Fruit fly (Drosophila melanogaster): ENCODE measurements around the gene tal-2A.

dm6 chr3R:13793979-13794665, 18.8 kb upstream of the tal-2A start:
- TF ChIP-seq CG11902 (GFP tag; optimal IDR thresholded peaks at IDR 0.05) (peak; percentile 58), achi (GFP tag; optimal IDR thresholded peaks at IDR 0.05) (peak; percentile 67), esn (GFP tag; optimal IDR thresholded peaks at IDR 0.05) (peak; percentile 87), Met (GFP tag; optimal IDR thresholded peaks at IDR 0.05) (peak; percentile 85), CG1621 (tag; optimal IDR thresholded peaks at IDR 0.05) (no peak), acj6 (GFP tag; optimal IDR thresholded peaks at IDR 0.05) (peak; percentile 72), CG11294 (GFP tag; IDR thresholded peaks at IDR 0.05) (no peak), Blimp-1 (GFP tag; optimal IDR thresholded peaks at IDR 0.05) (peak; percentile 66), lz (GFP tag; optimal IDR thresholded peaks at IDR 0.05) (peak; percentile 77)
